Fruit fly (Drosophila melanogaster): ENCODE results near the gene CG11986.

dm6 chr3R:8998243-8998642 is 17.0 kb upstream of the CG11986 start:
- TF ChIP-seq CG6808 (GFP tag; optimal IDR thresholded peaks at IDR 0.05) (no peak), Hr38 (GFP tag; optimal IDR thresholded peaks at IDR 0.05) (no peak), dsx (GFP tag; optimal IDR thresholded peaks at IDR 0.05; ENCODE audit: poor library complexity, severe bottlenecking) (no peak), vri (GFP tag; optimal IDR thresholded peaks at IDR 0.05) (no peak)

Data from whole organism, prepupa.